Fruit fly (Drosophila melanogaster) whole organism, wandering third instar larva: ENCODE results near the gene Ugt301D1.

ENCODE experiments used
- Abd-B ChIP-seq: fragments of >200 bp; optimal IDR thresholded peaks from 2 replicates; lab custom pipeline; 2017; ENCODE audit warnings: missing biosample characterization, missing genetic modification characterization
- CG32264 ChIP-seq: fragments of 200-800 bp; sonication (Bioruptor generic); optimal IDR thresholded peaks from 2 replicates; lab custom pipeline; 2016; ENCODE audit warnings: missing biosample characterization, missing genetic modification characterization
- CG9705 ChIP-seq: fragments of 200-800 bp; sonication (Bioruptor generic); optimal IDR thresholded peaks from 2 replicates; lab custom pipeline; 2018; ENCODE audit warnings: missing biosample characterization, mild to moderate bottlenecking, missing genetic modification characterization
- CrebA ChIP-seq: fragments of 200-800 bp; sonication (Bioruptor generic); optimal IDR thresholded peaks from 2 replicates; lab custom pipeline; 2016; ENCODE audit warnings: missing biosample characterization, mild to moderate bottlenecking, missing genetic modification characterization, borderline replicate concordance
- Dfd ChIP-seq: fragments of >200 bp; optimal IDR thresholded peaks from 2 replicates; lab custom pipeline; 2017; ENCODE audit warnings: missing biosample characterization, missing genetic modification characterization
- Dif ChIP-seq: fragments of 200-275, 200-300 bp; sonication (Bioruptor generic); optimal IDR thresholded peaks from 2 replicates; lab custom pipeline; 2018; ENCODE audit warnings: missing biosample characterization, missing genetic modification characterization; ENCODE audit not compliant: partially characterized antibody
- GATAd ChIP-seq: sonication (Bioruptor generic); optimal IDR thresholded peaks from 2 replicates; lab custom pipeline; 2016; ENCODE audit warnings: missing biosample characterization, missing genetic modification characterization
- HLH106 ChIP-seq: fragments of 200-800 bp; optimal IDR thresholded peaks from 3 replicates; lab custom pipeline; 2019; ENCODE audit warnings: missing biosample characterization, mild to moderate bottlenecking, missing genetic modification characterization, moderate library complexity
- Hnf4 ChIP-seq: fragments of 200-800 bp; sonication (Bioruptor generic); optimal IDR thresholded peaks from 2 replicates; lab custom pipeline; 2016; ENCODE audit warnings: missing biosample characterization, mild to moderate bottlenecking, missing genetic modification characterization
- Hr78 ChIP-seq: fragments of >200 bp; optimal IDR thresholded peaks from 2 replicates; lab custom pipeline; 2017; ENCODE audit warnings: missing biosample characterization, missing genetic modification characterization
- Hr83 ChIP-seq: fragments of 200-300 bp; sonication (Bioruptor generic); optimal IDR thresholded peaks from 2 replicates; lab custom pipeline; 2016; ENCODE audit warnings: missing biosample characterization, mild to moderate bottlenecking, missing genetic modification characterization, moderate library complexity; ENCODE audit not compliant: poor library complexity, severe bottlenecking
- Jra ChIP-seq: sonication (Bioruptor generic); optimal IDR thresholded peaks from 2 replicates; lab custom pipeline; 2016; ENCODE audit warnings: missing biosample characterization, missing genetic modification characterization
- Mio ChIP-seq: sonication (Bioruptor generic); optimal IDR thresholded peaks from 2 replicates; lab custom pipeline; 2016; ENCODE audit warnings: missing biosample characterization, missing genetic modification characterization
- Myc ChIP-seq: fragments of >200 bp; optimal IDR thresholded peaks from 2 replicates; lab custom pipeline; 2017
- N ChIP-seq: fragments of >200 bp; optimal IDR thresholded peaks from 2 replicates; lab custom pipeline; 2018; ENCODE audit warnings: missing biosample characterization, missing external identifiers, missing genetic modification characterization
- OdsH ChIP-seq: fragments of 200-800 bp; sonication (Bioruptor generic); optimal IDR thresholded peaks from 2 replicates; lab custom pipeline; 2016; ENCODE audit warnings: missing biosample characterization, mild to moderate bottlenecking, missing genetic modification characterization
- Rel ChIP-seq, 2 experiments: fragments of 200-800 bp; sonication (Bioruptor generic) in 1 of 2; optimal IDR thresholded peaks; 2 replicates in 1 of 2; 3 replicates in 1 of 2; lab custom pipeline; 2016 to 2019; ENCODE audit warnings: mild to moderate bottlenecking in 2 of 2, missing biosample characterization in 2 of 2, missing genetic modification characterization in 2 of 2, moderate library complexity in 1 of 2
- Sp1 ChIP-seq: fragments of 200-800 bp; sonication (Bioruptor generic); optimal IDR thresholded peaks from 3 replicates; lab custom pipeline; 2019; ENCODE audit warnings: missing biosample characterization, mild to moderate bottlenecking, missing genetic modification characterization, moderate library complexity
- Vsx2 ChIP-seq: fragments of 200-300, 225-300 bp; sonication (Bioruptor generic); optimal IDR thresholded peaks from 2 replicates; lab custom pipeline; 2018; ENCODE audit warnings: missing biosample characterization, missing genetic modification characterization; ENCODE audit not compliant: partially characterized antibody
- br ChIP-seq: fragments of 200-800 bp; sonication (Bioruptor generic); optimal IDR thresholded peaks from 2 replicates; lab custom pipeline; 2016; ENCODE audit warnings: missing biosample characterization, missing genetic modification characterization
- brk ChIP-seq: fragments of 200-800 bp; sonication (Bioruptor generic); optimal IDR thresholded peaks from 2 replicates; lab custom pipeline; 2016; ENCODE audit warnings: missing biosample characterization, mild to moderate bottlenecking, missing genetic modification characterization
- dl ChIP-seq, 2 experiments: fragments of 175-275, 200-275 bp in 1 of 2; fragments of 200-275 bp in 1 of 2; sonication (Bioruptor generic); optimal IDR thresholded peaks; lab custom pipeline; 2018; ENCODE audit warnings: mild to moderate bottlenecking in 2 of 2, missing biosample characterization in 2 of 2, missing genetic modification characterization in 2 of 2, moderate library complexity in 2 of 2; ENCODE audit not compliant: partially characterized antibody in 2 of 2, insufficient read depth in 1 of 2
- dmrt93B ChIP-seq: fragments of 200-800 bp; sonication (Bioruptor generic); optimal IDR thresholded peaks from 2 replicates; lab custom pipeline; 2018; ENCODE audit warnings: missing biosample characterization, mild to moderate bottlenecking, missing genetic modification characterization
- dsf ChIP-seq: sonication (Bioruptor generic); optimal IDR thresholded peaks from 2 replicates; lab custom pipeline; 2016; ENCODE audit warnings: missing biosample characterization, missing genetic modification characterization, borderline replicate concordance
- ey ChIP-seq: fragments of 200-800 bp; sonication (Bioruptor generic); optimal IDR thresholded peaks from 2 replicates; lab custom pipeline; 2016; ENCODE audit warnings: missing biosample characterization, missing genetic modification characterization
- foxo ChIP-seq, 2 experiments: fragments of 200-800 bp; sonication (Bioruptor generic); optimal IDR thresholded peaks; 2 replicates in 1 of 2; 3 replicates in 1 of 2; lab custom pipeline; 2016 to 2017; ENCODE audit warnings: missing biosample characterization in 2 of 2, missing genetic modification characterization in 2 of 2
- fru ChIP-seq: fragments of 200-800 bp; sonication (Bioruptor generic); optimal IDR thresholded peaks from 3 replicates; lab custom pipeline; 2016; ENCODE audit warnings: missing biosample characterization, mild to moderate bottlenecking, missing genetic modification characterization
- h ChIP-seq: fragments of 200-800 bp; sonication (Bioruptor generic); optimal IDR thresholded peaks from 3 replicates; lab custom pipeline; 2016; ENCODE audit warnings: missing biosample characterization, mild to moderate bottlenecking, missing genetic modification characterization
- jim ChIP-seq: fragments of 175-275, 200-325 bp; sonication (Bioruptor generic); optimal IDR thresholded peaks from 2 replicates; lab custom pipeline; 2016; ENCODE audit warnings: missing biosample characterization, mild to moderate bottlenecking, missing genetic modification characterization
- lola ChIP-seq: fragments of >200 bp; optimal IDR thresholded peaks from 2 replicates; lab custom pipeline; 2017; ENCODE audit warnings: missing biosample characterization, missing genetic modification characterization
- pan ChIP-seq: fragments of >200 bp; optimal IDR thresholded peaks from 2 replicates; lab custom pipeline; 2017
- psq ChIP-seq: fragments of 200-800 bp; sonication (Bioruptor generic); optimal IDR thresholded peaks from 3 replicates; lab custom pipeline; 2017; ENCODE audit warnings: missing biosample characterization, mild to moderate bottlenecking, missing genetic modification characterization, moderate library complexity
- rgr ChIP-seq: fragments of 200-800 bp; sonication (Bioruptor generic); optimal IDR thresholded peaks from 3 replicates; lab custom pipeline; 2016; ENCODE audit warnings: missing biosample characterization, mild to moderate bottlenecking, missing genetic modification characterization
- sage ChIP-seq: fragments of 200-800 bp; sonication (Bioruptor generic); optimal IDR thresholded peaks from 2 replicates; lab custom pipeline; 2016; ENCODE audit warnings: missing biosample characterization, mild to moderate bottlenecking, missing genetic modification characterization
- sv ChIP-seq: fragments of 200-800 bp; sonication (Bioruptor generic); optimal IDR thresholded peaks from 3 replicates; lab custom pipeline; 2016; ENCODE audit warnings: missing biosample characterization, missing genetic modification characterization
- tai ChIP-seq: sonication (Bioruptor generic); optimal IDR thresholded peaks from 2 replicates; lab custom pipeline; 2016; ENCODE audit warnings: missing biosample characterization, missing genetic modification characterization
- usp ChIP-seq: fragments of >200 bp; optimal IDR thresholded peaks from 2 replicates; lab custom pipeline; 2017; ENCODE audit warnings: missing biosample characterization, missing genetic modification characterization

The Ugt301D1 gene

DNA sequence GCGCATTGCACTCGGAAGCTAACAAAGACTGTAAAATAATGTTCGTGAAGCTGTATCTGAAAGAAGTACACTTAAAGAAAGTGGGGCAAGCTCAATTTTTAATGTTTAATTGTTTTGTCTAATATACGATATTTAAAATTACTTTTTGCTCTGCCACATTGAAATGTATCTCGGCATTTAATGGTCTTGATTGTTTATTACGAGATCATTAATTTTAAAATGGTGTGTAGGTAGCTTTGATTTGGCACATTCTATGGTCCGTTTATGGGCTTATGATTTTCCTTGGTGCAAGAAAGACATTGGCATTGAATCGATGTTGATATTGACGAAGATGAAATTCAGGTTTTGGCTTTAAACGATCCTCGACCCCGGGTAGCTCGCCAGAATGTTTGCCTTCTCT is 45.8 kb upstream of the Ugt301D1 start (continued):
- TF ChIP-seq CG32264 (GFP tag; lab: Kevin White, UChicago), result peak; percentile 33
- peak; percentile 74 for TF ChIP-seq h (GFP tag; lab: Kevin White, UChicago)
- no peak for TF ChIP-seq Dfd (GFP tag; lab: Kevin White, UChicago)

- TF ChIP-seq Dfd (GFP tag; lab: Kevin White, UChicago), result no peak
- no peak for TF ChIP-seq Dif
- TF ChIP-seq HLH106 (tag; lab: Kevin White, UChicago), result no peak
- TF ChIP-seq jim (GFP tag; lab: Kevin White, UChicago), result no peak
- TF ChIP-seq ey (GFP tag; lab: Kevin White, UChicago), result peak; percentile 18
- TF ChIP-seq psq (GFP tag; lab: Kevin White, UChicago), result peak; percentile 92
- no peak for TF ChIP-seq sv (GFP tag; lab: Kevin White, UChicago)
- no peak for TF ChIP-seq Myc
- no peak for TF ChIP-seq Mio (GFP tag; lab: Kevin White, UChicago)
- TF ChIP-seq rgr (GFP tag; lab: Kevin White, UChicago), result no peak
- peak in 1 of 2 experiments; percentile 13 for TF ChIP-seq foxo (GFP tag; optimal IDR thresholded peaks at IDR 0.05; lab: Kevin White, UChicago)
- peak; percentile 47 for TF ChIP-seq Hnf4 (GFP tag; lab: Kevin White, UChicago)
- no peak for TF ChIP-seq Hr78 (GFP tag; lab: Kevin White, UChicago)
- no peak for TF ChIP-seq pan (lab: Kevin White, UChicago)
- TF ChIP-seq Jra (GFP tag; lab: Kevin White, UChicago), result no peak
- TF ChIP-seq dsf (GFP tag; lab: Kevin White, UChicago), result no peak
- no peak for TF ChIP-seq CG32264 (GFP tag; lab: Kevin White, UChicago)
- no peak for TF ChIP-seq usp (GFP tag; lab: Kevin White, UChicago)
- TF ChIP-seq N (GFP tag; lab: Kevin White, UChicago), result no peak
- no peak for TF ChIP-seq br (GFP tag; lab: Kevin White, UChicago)
- no peak for TF ChIP-seq Vsx2 (GFP tag; lab: Kevin White, UChicago)
- TF ChIP-seq lola (GFP tag; lab: Kevin White, UChicago), result no peak
- TF ChIP-seq h (GFP tag; lab: Kevin White, UChicago), result no peak
- no peak for TF ChIP-seq Rel (GFP tag; optimal IDR thresholded peaks at IDR 0.05; lab: Kevin White, UChicago)
- peak; percentile 50 for TF ChIP-seq Rel (tag; optimal IDR thresholded peaks at IDR 0.05; lab: Kevin White, UChicago)
- no peak for TF ChIP-seq fru (GFP tag; lab: Kevin White, UChicago)
- no peak for TF ChIP-seq Sp1 (GFP tag; lab: Kevin White, UChicago)
- TF ChIP-seq Hr83 (GFP tag; lab: Kevin White, UChicago), result no peak
- no peak for TF ChIP-seq GATAd
- no peak for TF ChIP-seq sage (GFP tag; lab: Kevin White, UChicago)
- TF ChIP-seq CrebA (GFP tag; lab: Kevin White, UChicago), result no peak
- TF ChIP-seq CG9705 (GFP tag; lab: Kevin White, UChicago), result no peak
Measured at dm6 chr2L:18464116-18464530, 45.2 kb upstream of the Ugt301D1 start.

DNA sequence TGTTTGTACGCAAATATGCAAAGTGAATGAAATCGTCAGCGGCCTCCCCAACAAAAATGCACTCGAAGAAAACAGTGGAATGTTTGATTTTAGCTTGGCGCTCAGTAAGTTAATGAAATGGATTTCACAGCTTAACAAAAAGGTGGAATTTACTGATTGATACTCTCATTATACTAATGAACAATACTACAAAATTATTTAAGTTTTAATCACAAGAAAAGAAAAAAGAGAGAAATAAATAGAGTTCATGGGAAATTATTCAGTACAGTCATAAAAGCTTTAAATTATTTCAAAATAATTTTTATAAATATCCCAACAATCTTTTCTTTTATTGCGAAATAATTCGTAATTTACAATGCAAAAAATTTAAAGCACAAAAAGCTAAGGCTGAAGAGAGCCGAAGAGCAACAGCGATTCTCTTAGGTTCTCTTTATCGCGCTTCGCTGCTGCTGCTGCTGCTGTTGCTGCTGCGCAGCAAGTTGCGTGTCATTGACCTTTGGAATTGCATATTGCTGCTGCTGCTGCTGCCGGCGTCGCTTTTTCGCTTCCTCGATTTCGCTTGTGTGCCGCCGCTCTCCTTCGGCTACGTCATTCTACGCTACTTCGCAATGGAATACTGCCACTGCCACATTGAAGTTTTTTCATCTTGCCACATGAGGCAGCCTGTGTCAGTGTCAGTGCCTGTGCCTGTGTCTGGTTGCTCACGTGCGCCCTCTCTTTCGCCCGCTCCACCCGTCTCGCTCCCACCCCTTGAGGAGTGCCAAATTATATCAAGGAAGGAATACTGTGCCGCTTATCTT is 43.8 kb upstream of the Ugt301D1 start:
- TF ChIP-seq HLH106 (tag; lab: Kevin White, UChicago), result peak; percentile 65
- TF ChIP-seq sage (GFP tag; lab: Kevin White, UChicago), result peak; percentile 4
- peak; percentile 65 for TF ChIP-seq Sp1 (GFP tag; lab: Kevin White, UChicago)
- no peak for TF ChIP-seq Myc
- TF ChIP-seq dl (GFP tag; optimal IDR thresholded peaks at IDR 0.05; lab: Kevin White, UChicago; ENCODE audit: insufficient read depth in 1 of 2, partially characterized antibody in 2 of 2), result no peak
- TF ChIP-seq Hnf4 (GFP tag; lab: Kevin White, UChicago), result peak; percentile 14
- TF ChIP-seq tai (GFP tag; lab: Kevin White, UChicago), result no peak
- peak; percentile 25 for TF ChIP-seq brk
- peak; percentile 27 for TF ChIP-seq CG32264 (GFP tag; lab: Kevin White, UChicago)
- peak; percentile 45 for TF ChIP-seq ey (GFP tag; lab: Kevin White, UChicago)
- no peak for TF ChIP-seq CrebA (GFP tag; lab: Kevin White, UChicago)
- no peak for TF ChIP-seq Jra (GFP tag; lab: Kevin White, UChicago)
- TF ChIP-seq dmrt93B (GFP tag; lab: Kevin White, UChicago), result no peak
- TF ChIP-seq jim (GFP tag; lab: Kevin White, UChicago), result no peak
- TF ChIP-seq foxo (GFP tag; optimal IDR thresholded peaks at IDR 0.05; lab: Kevin White, UChicago), result peak in 1 of 2 experiments; percentile 76
- TF ChIP-seq Dfd (GFP tag; lab: Kevin White, UChicago), result peak; percentile 54
- TF ChIP-seq Abd-B (GFP tag; lab: Kevin White, UChicago), result no peak
- peak; percentile 3 for TF ChIP-seq Vsx2 (GFP tag; lab: Kevin White, UChicago)
- TF ChIP-seq Dif, result no peak
- TF ChIP-seq rgr (GFP tag; lab: Kevin White, UChicago), result peak; percentile 39
- no peak for TF ChIP-seq lola (GFP tag; lab: Kevin White, UChicago)
- peak; percentile 14 for TF ChIP-seq Hr83 (GFP tag; lab: Kevin White, UChicago)
- no peak for TF ChIP-seq Hr78 (GFP tag; lab: Kevin White, UChicago)
- TF ChIP-seq psq (GFP tag; lab: Kevin White, UChicago), result peak; percentile 79
- TF ChIP-seq br (GFP tag; lab: Kevin White, UChicago), result peak; percentile 39
- TF ChIP-seq dsf (GFP tag; lab: Kevin White, UChicago), result no peak
- no peak for TF ChIP-seq usp (GFP tag; lab: Kevin White, UChicago)
- peak; percentile 61 for TF ChIP-seq fru (GFP tag; lab: Kevin White, UChicago)
- TF ChIP-seq GATAd, result no peak
- TF ChIP-seq sv (GFP tag; lab: Kevin White, UChicago), result no peak
- peak; percentile 72 for TF ChIP-seq OdsH (GFP tag; lab: Kevin White, UChicago)
- peak; percentile 63 for TF ChIP-seq h (GFP tag; lab: Kevin White, UChicago)
- TF ChIP-seq CG9705 (GFP tag; lab: Kevin White, UChicago), result no peak
- TF ChIP-seq Mio (GFP tag; lab: Kevin White, UChicago), result no peak
- TF ChIP-seq N (GFP tag; lab: Kevin White, UChicago), result no peak
